Fruit fly (Drosophila melanogaster): ENCODE results near the gene CG13314.

dm6 chr3L:9003369-9003768, 21.8 kb downstream of the CG13314 start:
- TF ChIP-seq CTCF (optimal IDR thresholded peaks at IDR 0.05) (no peak), CG8478 (optimal IDR thresholded peaks at IDR 0.05) (no peak)

Data from S2 (cell line).